Fruit fly (Drosophila melanogaster): Measurements from ENCODE around the gene CG31517.
A peak's percentile ranks its signal among the peaks of the same experiment; 100 is the strongest.

The CG31517 gene

DNA sequence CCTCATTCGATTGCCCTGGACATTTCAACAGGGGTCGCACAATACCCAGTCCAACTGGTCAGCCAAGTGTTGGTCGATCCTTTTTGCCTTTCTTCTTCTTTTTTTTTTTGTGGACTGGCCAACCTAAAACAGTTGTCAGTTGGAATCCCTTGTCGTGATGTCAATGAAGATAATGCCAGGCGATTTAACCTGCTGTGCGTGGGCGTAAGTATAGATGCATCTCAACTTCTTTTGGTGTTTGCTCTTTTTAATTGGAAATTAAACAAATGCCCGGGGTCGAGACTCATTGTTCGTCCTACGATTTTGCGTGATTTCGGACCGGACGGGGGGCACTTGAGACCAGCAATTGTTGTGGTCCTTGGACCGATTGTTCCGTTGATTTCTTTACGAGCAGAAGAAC lies 38.3 kb upstream of the CG31517 start (continued):
- TF ChIP-seq D (optimal IDR thresholded peaks at IDR 0.05) (peak; percentile 98), D (GFP tag; optimal IDR thresholded peaks at IDR 0.05) (no peak), cad (GFP tag; optimal IDR thresholded peaks at IDR 0.05) (peak; percentile 61), esg (GFP tag; conservative IDR thresholded peaks at IDR 0.05) (no peak), odd (GFP tag; optimal IDR thresholded peaks at IDR 0.05) (no peak), gem (tag; optimal IDR thresholded peaks at IDR 0.05) (no peak), Ets65A (GFP tag) (peak; percentile 29), sima (GFP tag; optimal IDR thresholded peaks at IDR 0.05) (no peak), CG31441 (GFP tag; IDR thresholded peaks at IDR 0.05) (no peak), peb (GFP tag; IDR thresholded peaks at IDR 0.05) (no peak), emc (GFP tag; optimal IDR thresholded peaks at IDR 0.05) (no peak), CG8290 (GFP tag; optimal IDR thresholded peaks at IDR 0.05) (no peak), CG8290 (tag; optimal IDR thresholded peaks at IDR 0.05) (no peak), tll (GFP tag; optimal IDR thresholded peaks at IDR 0.05) (peak in 1 of 2 experiments; percentile 3)

DNA sequence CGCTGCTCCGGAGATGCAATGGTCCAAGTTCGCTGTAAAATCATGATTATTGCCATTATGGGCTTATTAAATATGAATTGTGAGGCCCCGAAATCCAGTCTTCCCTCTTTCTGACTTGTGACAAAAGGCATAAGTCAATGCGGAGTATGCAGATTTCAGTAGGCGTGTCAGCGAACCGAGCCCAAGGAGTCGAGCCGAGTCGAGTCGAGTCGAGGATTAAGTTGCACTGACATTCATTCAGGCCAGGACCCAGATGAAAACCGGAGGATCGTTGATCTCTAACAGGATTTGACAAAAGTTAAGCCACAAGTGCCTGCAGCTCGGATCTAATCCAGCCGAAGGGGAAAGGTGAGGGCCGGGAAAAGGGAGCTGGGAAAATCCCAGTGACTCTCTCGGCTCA lies 36.9 kb upstream of the CG31517 start:
- TF ChIP-seq zen (tag; optimal IDR thresholded peaks at IDR 0.05) (peak; percentile 20), jigr1 (GFP tag; IDR thresholded peaks at IDR 0.05) (no peak), ssp (GFP tag; IDR thresholded peaks at IDR 0.05) (no peak), tll (GFP tag; optimal IDR thresholded peaks at IDR 0.05) (peak in 1 of 2 experiments; percentile 99)

DNA sequence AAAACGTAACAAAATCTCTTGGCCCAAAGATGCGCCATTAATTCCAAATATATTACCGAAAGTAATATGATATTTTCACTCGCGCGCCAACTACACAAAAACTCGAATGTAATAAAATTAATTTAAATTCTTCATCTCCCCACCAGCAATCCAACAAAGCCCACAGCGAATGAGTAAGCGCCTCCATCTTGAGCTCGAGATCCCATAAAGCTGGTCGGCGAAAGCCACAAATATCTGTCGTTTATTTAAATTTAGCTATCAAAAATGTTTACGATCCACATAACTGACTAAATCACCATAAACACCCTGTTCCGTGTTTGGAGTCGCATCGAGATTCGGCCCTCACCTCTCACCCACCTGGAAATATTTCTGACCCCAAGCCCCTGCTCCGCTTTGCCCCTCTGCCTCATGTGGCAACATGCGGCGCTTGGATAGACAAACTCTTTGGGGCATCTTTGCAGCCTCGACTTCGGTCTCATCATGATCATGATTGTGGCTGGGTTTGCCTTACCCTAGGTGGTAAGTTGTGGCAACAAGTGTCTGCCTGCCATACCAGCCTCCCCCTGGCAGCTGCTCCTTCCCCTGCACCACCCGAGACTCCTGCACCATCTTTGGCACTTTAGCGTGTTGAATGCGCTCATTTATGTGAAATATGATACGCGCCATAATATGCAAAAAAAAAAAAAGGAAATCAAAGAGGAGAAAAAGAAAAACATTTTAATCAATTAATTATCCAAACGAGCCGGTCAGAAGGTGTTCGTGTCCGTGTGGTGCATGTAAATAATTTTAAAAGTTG lies 36.0 kb upstream of the CG31517 start:
- TF ChIP-seq sd (tag; optimal IDR thresholded peaks at IDR 0.05): peak; percentile 48
- TF ChIP-seq Dfd (GFP tag; optimal IDR thresholded peaks at IDR 0.05): no peak
- TF ChIP-seq vvl (GFP tag; IDR thresholded peaks at IDR 0.05): peak; percentile 64; the same call in 1 of the 2 replicates
- peak; percentile 23 for TF ChIP-seq kni (GFP tag; optimal IDR thresholded peaks at IDR 0.05)
- TF ChIP-seq lab (GFP tag; optimal IDR thresholded peaks at IDR 0.05): no peak
- no peak for TF ChIP-seq Dad (GFP tag; optimal IDR thresholded peaks at IDR 0.05)
- TF ChIP-seq abd-A (tag; optimal IDR thresholded peaks at IDR 0.05): peak; percentile 88
- TF ChIP-seq run (tag; optimal IDR thresholded peaks at IDR 0.05): peak; percentile 46
- no peak for TF ChIP-seq CG12744 (GFP tag; optimal IDR thresholded peaks at IDR 0.05)
- TF ChIP-seq Optix (GFP tag; IDR thresholded peaks at IDR 0.05): no peak
- TF ChIP-seq CG7357 (GFP tag; IDR thresholded peaks at IDR 0.05): 0 out of 3 replicates have a peak, but pooled peaks have one; percentile 15
- TF ChIP-seq sens-2 (GFP tag; IDR thresholded peaks at IDR 0.05): no peak
- TF ChIP-seq Med (GFP tag): peak; percentile 40
- TF ChIP-seq Rx (GFP tag; IDR thresholded peaks at IDR 0.05): no peak
- TF ChIP-seq ems (GFP tag; optimal IDR thresholded peaks at IDR 0.05): no peak
- peak in 1 of 2 experiments; percentile 35 for TF ChIP-seq Hr78 (GFP tag; optimal IDR thresholded peaks at IDR 0.05)
- peak; percentile 54 for TF ChIP-seq Ets65A (GFP tag)
- 0 out of 2 replicates have a peak, but pooled peaks have one; percentile 41 for TF ChIP-seq crol (GFP tag; IDR thresholded peaks at IDR 0.05)
- peak; percentile 44; the same call in 1 of the 3 replicates for TF ChIP-seq CG6175 (GFP tag; IDR thresholded peaks at IDR 0.05)
- TF ChIP-seq repo (GFP tag; optimal IDR thresholded peaks at IDR 0.05): no peak
- TF ChIP-seq CG6254 (GFP tag; optimal IDR thresholded peaks at IDR 0.05): peak; percentile 85
- TF ChIP-seq inv (GFP tag; IDR thresholded peaks at IDR 0.05; ENCODE audit: partially characterized antibody): no peak

Measured in whole organism, embryonic.